Fruit fly (Drosophila melanogaster) whole organism, adult: ENCODE measurements around the gene CG11694.

ENCODE experiments used
- CG11617 ChIP-seq: fragments of 200-800 bp; sonication (Bioruptor generic); optimal IDR thresholded peaks from 2 replicates; lab custom pipeline; 2017; ENCODE audit warnings: mild to moderate bottlenecking, missing biosample characterization, missing genetic modification reagents, missing genetic modification characterization
- CG12768 ChIP-seq: fragments of 200-800 bp; sonication (Bioruptor generic); optimal IDR thresholded peaks from 2 replicates; lab custom pipeline; 2017; ENCODE audit warnings: missing biosample characterization, missing genetic modification characterization, mild to moderate bottlenecking, moderate library complexity, missing genetic modification reagents
- CG14711 ChIP-seq: fragments of 200-800 bp; sonication (Bioruptor generic); optimal IDR thresholded peaks from 2 replicates; lab custom pipeline; 2018; ENCODE audit warnings: missing biosample characterization, mild to moderate bottlenecking, missing genetic modification characterization, moderate library complexity
- CG1620 ChIP-seq: fragments of 200-800 bp; sonication (Bioruptor generic); optimal IDR thresholded peaks from 2 replicates; lab custom pipeline; 2016; ENCODE audit warnings: missing biosample characterization, missing genetic modification characterization
- CG33017 ChIP-seq: fragments of 200-800 bp; sonication (Bioruptor generic); optimal IDR thresholded peaks from 2 replicates; lab custom pipeline; 2018; ENCODE audit warnings: missing biosample characterization, mild to moderate bottlenecking, missing genetic modification characterization, moderate library complexity
- CG5204 ChIP-seq: fragments of 200-800 bp; sonication (Bioruptor generic); optimal IDR thresholded peaks from 2 replicates; lab custom pipeline; 2016; ENCODE audit warnings: missing biosample characterization, missing genetic modification characterization
- CG7045 ChIP-seq: fragments of 200-800 bp; sonication (Bioruptor generic); optimal IDR thresholded peaks from 2 replicates; lab custom pipeline; 2017; ENCODE audit warnings: missing biosample characterization, mild to moderate bottlenecking, missing genetic modification characterization
- CG7101 ChIP-seq: fragments of 200-800 bp; sonication (Bioruptor generic); optimal IDR thresholded peaks from 2 replicates; lab custom pipeline; 2018; ENCODE audit warnings: missing biosample characterization, mild to moderate bottlenecking, missing genetic modification characterization, moderate library complexity
- Clk ChIP-seq: fragments of 200-800 bp; sonication (Bioruptor generic); optimal IDR thresholded peaks from 2 replicates; lab custom pipeline; 2017; ENCODE audit warnings: missing biosample characterization, missing genetic modification characterization
- Crg-1 ChIP-seq: fragments of 200-800 bp; sonication (Bioruptor generic); optimal IDR thresholded peaks from 2 replicates; lab custom pipeline; 2016; ENCODE audit warnings: missing biosample characterization, missing genetic modification characterization
- Hr96 ChIP-seq: fragments of 200-800 bp; sonication (Bioruptor generic); optimal IDR thresholded peaks from 2 replicates; lab custom pipeline; 2016; ENCODE audit warnings: missing biosample characterization, missing genetic modification characterization
- Mnt ChIP-seq: fragments of 200-800 bp; sonication (Bioruptor generic); optimal IDR thresholded peaks from 2 replicates; lab custom pipeline; 2016; ENCODE audit warnings: missing biosample characterization, mild to moderate bottlenecking, missing genetic modification characterization
- bab1 ChIP-seq: fragments of 200-800 bp; sonication (Bioruptor generic); optimal IDR thresholded peaks from 3 replicates; lab custom pipeline; 2019; ENCODE audit warnings: missing biosample characterization, mild to moderate bottlenecking, missing genetic modification characterization, moderate library complexity
- cic ChIP-seq: fragments of 200-800 bp; sonication (Bioruptor generic); optimal IDR thresholded peaks from 2 replicates; lab custom pipeline; 2017; ENCODE audit warnings: missing biosample characterization, mild to moderate bottlenecking, missing genetic modification characterization, moderate library complexity
- cnc ChIP-seq, 2 experiments: fragments of >200 bp; optimal IDR thresholded peaks; 2 replicates each; lab custom pipeline; 2017
- kay ChIP-seq: fragments of 200-800 bp; sonication (Bioruptor generic); peaks from one replicate; lab custom pipeline; 2016; ENCODE audit warnings: missing biosample characterization, missing genetic modification characterization, borderline replicate concordance
- ovo ChIP-seq: fragments of 200-800 bp; sonication (Bioruptor generic); optimal IDR thresholded peaks from 2 replicates; lab custom pipeline; 2016; ENCODE audit warnings: missing biosample characterization, missing genetic modification characterization
- pad ChIP-seq: fragments of 200-800 bp; sonication (Bioruptor generic); optimal IDR thresholded peaks from 3 replicates; lab custom pipeline; 2017; ENCODE audit warnings: missing biosample characterization, missing genetic modification characterization, mild to moderate bottlenecking, moderate library complexity, missing genetic modification reagents
- tj ChIP-seq: fragments of 200-800 bp; sonication (Bioruptor generic); optimal IDR thresholded peaks from 3 replicates; lab custom pipeline; 2017; ENCODE audit warnings: missing biosample characterization, mild to moderate bottlenecking, missing genetic modification characterization, moderate library complexity
- toe ChIP-seq: fragments of 200-800 bp; sonication (Bioruptor generic); optimal IDR thresholded peaks from 2 replicates; lab custom pipeline; 2016; ENCODE audit warnings: missing biosample characterization, missing genetic modification characterization

Gene CG11694

dm6 chr3R:8334471-8334783, 22.5 kb upstream of the CG11694 start:
- peak; percentile 12 for TF ChIP-seq kay
- TF ChIP-seq pad = no peak

- TF ChIP-seq CG7045 (GFP tag; lab: Kevin White, UChicago) (no peak), kay (peak; percentile 67)
Measured at dm6 chr3R:8333768-8334470, 22.0 kb upstream of the CG11694 start, which contains the start of gene Poxm. Gene Poxm, minus strand, starts transcription at chr3R:8333792.

dm6 chr3R:8329628-8330027, 17.7 kb upstream of the CG11694 start:
- TF ChIP-seq CG12768 = no peak
- TF ChIP-seq kay = no peak
- TF ChIP-seq Mnt (GFP tag; lab: Kevin White, UChicago) = no peak
- no peak for TF ChIP-seq Clk (GFP tag; lab: Kevin White, UChicago)
- no peak for TF ChIP-seq cic
- no peak for TF ChIP-seq cnc (optimal IDR thresholded peaks at IDR 0.05; lab: Kevin White, UChicago)
- no peak for TF ChIP-seq tj (GFP tag; lab: Kevin White, UChicago)
- TF ChIP-seq CG7045 (GFP tag; lab: Kevin White, UChicago) = no peak
- no peak for TF ChIP-seq pad
- no peak for TF ChIP-seq bab1 (GFP tag; lab: Kevin White, UChicago)
- TF ChIP-seq Hr96 = no peak
- no peak for TF ChIP-seq CG5204 (GFP tag; lab: Kevin White, UChicago)
- TF ChIP-seq Crg-1 (GFP tag; lab: Kevin White, UChicago) = no peak
- no peak for TF ChIP-seq CG11617 (GFP tag; lab: Kevin White, UChicago)
- no peak for TF ChIP-seq CG1620 (GFP tag; lab: Kevin White, UChicago)
- TF ChIP-seq CG33017 (tag; lab: Kevin White, UChicago) = no peak
- TF ChIP-seq CG7101 = no peak

- TF ChIP-seq Clk (GFP tag; lab: Kevin White, UChicago) (no peak), kay (peak; percentile 86)
Measured at dm6 chr3R:8327967-8328789, 16.2 kb upstream of the CG11694 start.

dm6 chr3R:8326884-8327283, 14.9 kb upstream of the CG11694 start:
- TF ChIP-seq toe (GFP tag; lab: Kevin White, UChicago) (no peak), bab1 (GFP tag; lab: Kevin White, UChicago) (no peak), ovo (GFP tag; lab: Kevin White, UChicago) (no peak), Hr96 (no peak), CG14711 (tag; lab: Kevin White, UChicago) (no peak), Mnt (GFP tag; lab: Kevin White, UChicago) (no peak), CG12768 (no peak)

dm6 chr3R:8324016-8324415, 12.1 kb upstream of the CG11694 start, which contains the start of gene CG7443:
Gene CG7443, plus strand, starts transcription at chr3R:8324316.
- TF ChIP-seq CG7101 (no peak), cic (no peak), cnc (optimal IDR thresholded peaks at IDR 0.05; lab: Kevin White, UChicago) (no peak), Clk (GFP tag; lab: Kevin White, UChicago) (no peak), pad (no peak), Crg-1 (GFP tag; lab: Kevin White, UChicago) (no peak), Mnt (GFP tag; lab: Kevin White, UChicago) (no peak), ovo (GFP tag; lab: Kevin White, UChicago) (no peak)

- TF ChIP-seq CG33017 (tag; lab: Kevin White, UChicago) = no peak
- TF ChIP-seq toe (GFP tag; lab: Kevin White, UChicago) = no peak
- TF ChIP-seq ovo (GFP tag; lab: Kevin White, UChicago) = no peak
- TF ChIP-seq Crg-1 (GFP tag; lab: Kevin White, UChicago) = no peak
- no peak for TF ChIP-seq CG5204 (GFP tag; lab: Kevin White, UChicago)
- TF ChIP-seq CG1620 (GFP tag; lab: Kevin White, UChicago) = no peak
- TF ChIP-seq CG7045 (GFP tag; lab: Kevin White, UChicago) = no peak
- no peak for TF ChIP-seq cic
- no peak for TF ChIP-seq Clk (GFP tag; lab: Kevin White, UChicago)
- no peak for TF ChIP-seq cnc (optimal IDR thresholded peaks at IDR 0.05; lab: Kevin White, UChicago)
- no peak for TF ChIP-seq CG11617 (GFP tag; lab: Kevin White, UChicago)
Measured at dm6 chr3R:8321447-8321846, 9.5 kb upstream of the CG11694 start, which contains the start of gene Or85a. Gene Or85a, plus strand, starts transcription at chr3R:8321747.
